Fruit fly (Drosophila melanogaster): ENCODE data around the gene CG5787.

- TF ChIP-seq CG10979 (tag; optimal IDR thresholded peaks at IDR 0.05) (peak; percentile 2), Sox100B (GFP tag; optimal IDR thresholded peaks at IDR 0.05) (no peak), CG9817 (tag; optimal IDR thresholded peaks at IDR 0.05) (no peak), schlank (tag; optimal IDR thresholded peaks at IDR 0.05) (no peak), CG3995 (GFP tag; optimal IDR thresholded peaks at IDR 0.05) (no peak)
Measured at dm6 chr2L:12692343-12693079, 20.2 kb downstream of the CG5787 start, which contains the start of the genes CCT4 and CG6153.

Data from whole organism, embryonic.